Worm (Caenorhabditis elegans) whole organism, L4/young adult: ENCODE data around the gene C30G12.1.

ENCODE experiments used
- W03F9.2 ChIP-seq: fragments of 150-350 bp; optimal IDR thresholded peaks from 2 replicates; lab custom pipeline; 2014; ENCODE audit warnings: missing biosample characterization, missing genetic modification characterization
- dao-5 ChIP-seq: sonication (generic microtip); optimal IDR thresholded peaks from 2 replicates; lab custom pipeline; 2016; ENCODE audit warnings: missing genotype, missing genetic modification characterization, moderate library complexity, missing compliant biosample characterization
- him-1 ChIP-seq: sonication (generic microtip); optimal IDR thresholded peaks from 2 replicates; lab custom pipeline; 2016; ENCODE audit warnings: missing genotype, missing genetic modification reagents, missing genetic modification characterization, missing compliant biosample characterization

DNA sequence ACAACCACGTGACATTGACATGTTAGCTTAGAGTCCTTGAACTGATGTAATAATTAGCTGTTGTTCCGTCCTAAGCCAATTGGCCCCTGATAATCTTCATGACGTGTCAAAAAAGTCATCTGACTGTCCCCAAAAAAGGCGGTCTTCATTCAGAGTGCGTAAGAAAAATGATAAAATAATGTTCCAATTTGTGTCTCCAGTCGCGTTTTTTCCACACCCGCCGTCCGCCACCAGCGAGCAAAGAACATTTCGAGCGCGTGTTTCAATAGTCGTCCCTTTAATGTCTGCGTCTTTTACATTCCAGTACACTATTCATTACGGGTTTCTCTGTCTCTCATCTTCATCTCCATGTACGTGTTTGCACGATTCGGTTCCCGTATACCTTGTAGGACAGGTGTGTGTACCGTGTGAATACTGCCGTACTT, 38.3 kb downstream of the C30G12.1 start:
- no peak for TF ChIP-seq him-1 (tag; lab: Kevin White, UChicago)
- peak; percentile 54 for TF ChIP-seq W03F9.2 (tag; lab: Kevin White, UChicago)
- TF ChIP-seq dao-5 (tag; lab: Kevin White, UChicago): no peak
